Worm (Caenorhabditis elegans) whole organism, late embryonic: Measurements from ENCODE around the gene unc-119.

ENCODE experiments used
- C08G9.2 ChIP-seq: sonication (generic microtip); optimal IDR thresholded peaks from 2 replicates; lab custom pipeline; 2016; ENCODE audit warnings: mild to moderate bottlenecking, missing genetic modification characterization, moderate library complexity, missing compliant biosample characterization
- K09A11.1 ChIP-seq: sonication (generic microtip); optimal IDR thresholded peaks from 2 replicates; lab custom pipeline; 2017; ENCODE audit warnings: antibody characterized with exemption, mild to moderate bottlenecking, missing genetic modification characterization, missing compliant biosample characterization; ENCODE audit not compliant: insufficient read depth
- Y22D7AL.16 ChIP-seq: sonication (generic microtip); optimal IDR thresholded peaks from 2 replicates; lab custom pipeline; 2016; ENCODE audit warnings: missing genetic modification characterization, missing compliant biosample characterization
- ahr-1 ChIP-seq: sonication (generic microtip); optimal IDR thresholded peaks from 2 replicates; lab custom pipeline; 2016; ENCODE audit warnings: missing genetic modification characterization, missing compliant biosample characterization
- ama-1 ChIP-seq: fragments of 150-350 bp; optimal IDR thresholded peaks from 2 replicates; lab custom pipeline; 2014
- ceh-14 ChIP-seq: sonication (generic microtip); optimal IDR thresholded peaks from 2 replicates; lab custom pipeline; 2016; ENCODE audit warnings: missing genotype, missing genetic modification characterization, missing compliant biosample characterization
- ceh-18 ChIP-seq: sonication (generic microtip); optimal IDR thresholded peaks from 2 replicates; lab custom pipeline; 2016; ENCODE audit warnings: missing genetic modification characterization, missing compliant biosample characterization
- ceh-19 ChIP-seq: fragments of 200-800 bp; sonication (Bioruptor generic); optimal IDR thresholded peaks from 2 replicates; lab custom pipeline; 2018; ENCODE audit warnings: mild to moderate bottlenecking, missing genetic modification characterization, missing compliant biosample characterization
- ceh-2 ChIP-seq: sonication (generic microtip); optimal IDR thresholded peaks from 2 replicates; lab custom pipeline; 2016; ENCODE audit warnings: missing genotype, missing genetic modification characterization, missing compliant biosample characterization
- ceh-22 ChIP-seq: sonication (generic microtip); optimal IDR thresholded peaks from 2 replicates; lab custom pipeline; 2017; ENCODE audit warnings: missing biosample characterization, missing genetic modification characterization
- ceh-24 ChIP-seq: sonication (generic microtip); optimal IDR thresholded peaks from 2 replicates; lab custom pipeline; 2016; ENCODE audit warnings: mild to moderate bottlenecking, missing genetic modification characterization, missing compliant biosample characterization
- ceh-30 ChIP-seq: fragments of 150-350 bp; optimal IDR thresholded peaks from 2 replicates; lab custom pipeline; 2014; ENCODE audit warnings: missing biosample characterization, missing genetic modification characterization
- ceh-31 ChIP-seq: sonication (generic microtip); optimal IDR thresholded peaks from 2 replicates; lab custom pipeline; 2016; ENCODE audit warnings: missing genetic modification characterization, missing compliant biosample characterization
- ceh-48 ChIP-seq: sonication (generic microtip); optimal IDR thresholded peaks from 2 replicates; lab custom pipeline; 2016; ENCODE audit warnings: missing genetic modification characterization, inconsistent platforms, missing compliant biosample characterization
- ceh-6 ChIP-seq: fragments of 200-800 bp; sonication (Bioruptor generic); optimal IDR thresholded peaks from 2 replicates; lab custom pipeline; 2018; ENCODE audit warnings: mild to moderate bottlenecking, missing genetic modification characterization, missing compliant biosample characterization
- elt-2 ChIP-seq: sonication (generic microtip); optimal IDR thresholded peaks from 2 replicates; lab custom pipeline; 2016; ENCODE audit warnings: missing genetic modification reagents, missing genetic modification characterization, missing compliant biosample characterization
- elt-4 ChIP-seq: sonication (generic microtip); optimal IDR thresholded peaks from 2 replicates; lab custom pipeline; 2016; ENCODE audit warnings: missing genetic modification characterization, missing compliant biosample characterization
- ets-4 ChIP-seq: sonication (generic microtip); optimal IDR thresholded peaks from 2 replicates; lab custom pipeline; 2016; ENCODE audit warnings: missing genetic modification characterization, missing compliant biosample characterization
- fax-1 ChIP-seq: sonication (generic microtip); optimal IDR thresholded peaks from 2 replicates; lab custom pipeline; 2016; ENCODE audit warnings: missing genotype, missing genetic modification characterization, missing compliant biosample characterization
- fkh-10 ChIP-seq: fragments of 150-350 bp; optimal IDR thresholded peaks from 2 replicates; lab custom pipeline; 2014; ENCODE audit warnings: missing biosample characterization, missing genetic modification reagents, missing genetic modification characterization
- fkh-6 ChIP-seq: sonication (generic microtip); optimal IDR thresholded peaks from 2 replicates; lab custom pipeline; 2016; ENCODE audit warnings: missing genetic modification characterization, missing compliant biosample characterization
- gmeb-2 ChIP-seq: sonication (generic microtip); optimal IDR thresholded peaks from 2 replicates; lab custom pipeline; 2016; ENCODE audit warnings: missing genetic modification characterization, inconsistent platforms, missing compliant biosample characterization
- hlh-15 ChIP-seq: sonication (generic microtip); optimal IDR thresholded peaks from 2 replicates; lab custom pipeline; 2016; ENCODE audit warnings: missing genetic modification characterization, missing compliant biosample characterization
- hlh-30 ChIP-seq: sonication (generic microtip); optimal IDR thresholded peaks from 2 replicates; lab custom pipeline; 2017; ENCODE audit warnings: antibody characterized with exemption, missing genetic modification characterization, missing compliant biosample characterization; ENCODE audit not compliant: insufficient read depth
- hlh-8 ChIP-seq: sonication (generic microtip); optimal IDR thresholded peaks from 2 replicates; lab custom pipeline; 2016; ENCODE audit warnings: missing genotype, missing genetic modification characterization, missing compliant biosample characterization
- lim-6 ChIP-seq: sonication (generic microtip); optimal IDR thresholded peaks from 2 replicates; lab custom pipeline; 2016; ENCODE audit warnings: missing genetic modification characterization, missing compliant biosample characterization
- nfya-1 ChIP-seq: sonication (generic microtip); optimal IDR thresholded peaks from 2 replicates; lab custom pipeline; 2017; ENCODE audit warnings: missing genetic modification characterization, mild to moderate bottlenecking, missing compliant biosample characterization, antibody characterized with exemption, moderate library complexity
- nhr-232 ChIP-seq: sonication (generic microtip); optimal IDR thresholded peaks from 2 replicates; lab custom pipeline; 2016; ENCODE audit warnings: missing genetic modification characterization, missing compliant biosample characterization
- odd-2 ChIP-seq: sonication (generic microtip); optimal IDR thresholded peaks from 2 replicates; lab custom pipeline; 2017; ENCODE audit warnings: antibody characterized with exemption, mild to moderate bottlenecking, missing genetic modification characterization, missing compliant biosample characterization
- pag-3 ChIP-seq: sonication (generic microtip); optimal IDR thresholded peaks from 2 replicates; lab custom pipeline; 2016; ENCODE audit warnings: missing compliant biosample characterization, missing genetic modification characterization, borderline replicate concordance
- pax-1 ChIP-seq: fragments of 150-350 bp; optimal IDR thresholded peaks from 2 replicates; lab custom pipeline; 2014; ENCODE audit warnings: missing biosample characterization, missing genetic modification characterization
- pha-2 ChIP-seq: sonication (generic microtip); optimal IDR thresholded peaks from 2 replicates; lab custom pipeline; 2017; ENCODE audit warnings: mild to moderate bottlenecking, missing genetic modification characterization, missing compliant biosample characterization
- pqm-1 ChIP-seq: sonication (generic microtip); optimal IDR thresholded peaks from 2 replicates; lab custom pipeline; 2016; ENCODE audit warnings: missing genetic modification characterization, missing compliant biosample characterization
- rnt-1 ChIP-seq: sonication (generic microtip); optimal IDR thresholded peaks from 2 replicates; lab custom pipeline; 2016; ENCODE audit warnings: missing genetic modification characterization, missing compliant biosample characterization
- sdc-2 ChIP-seq: sonication (generic microtip); optimal IDR thresholded peaks from 2 replicates; lab custom pipeline; 2016; ENCODE audit warnings: missing genotype, missing genetic modification characterization, missing compliant biosample characterization
- syd-9 ChIP-seq: sonication (generic microtip); optimal IDR thresholded peaks from 2 replicates; lab custom pipeline; 2016; ENCODE audit warnings: mild to moderate bottlenecking, missing genetic modification characterization, moderate library complexity, missing compliant biosample characterization
- tbx-2 ChIP-seq: sonication (generic microtip); optimal IDR thresholded peaks from 2 replicates; lab custom pipeline; 2016; ENCODE audit warnings: missing genetic modification characterization, missing compliant biosample characterization
- tbx-7 ChIP-seq: sonication (generic microtip); optimal IDR thresholded peaks from 2 replicates; lab custom pipeline; 2016; ENCODE audit warnings: missing genotype, missing genetic modification characterization, missing compliant biosample characterization
- unc-42 ChIP-seq: sonication (generic microtip); optimal IDR thresholded peaks from 2 replicates; lab custom pipeline; 2016; ENCODE audit warnings: missing genotype, missing genetic modification characterization, missing compliant biosample characterization
- unc-55 ChIP-seq: sonication (generic microtip); optimal IDR thresholded peaks from 2 replicates; lab custom pipeline; 2017; ENCODE audit warnings: missing biosample characterization, missing genetic modification reagents, missing genetic modification characterization
- zip-5 ChIP-seq: sonication (generic microtip); optimal IDR thresholded peaks from 2 replicates; lab custom pipeline; 2016; ENCODE audit warnings: missing genetic modification characterization, missing compliant biosample characterization
- ztf-16 ChIP-seq: sonication (generic microtip); optimal IDR thresholded peaks from 2 replicates; lab custom pipeline; 2017; ENCODE audit warnings: missing genetic modification characterization, missing compliant biosample characterization

The unc-119 gene

DNA sequence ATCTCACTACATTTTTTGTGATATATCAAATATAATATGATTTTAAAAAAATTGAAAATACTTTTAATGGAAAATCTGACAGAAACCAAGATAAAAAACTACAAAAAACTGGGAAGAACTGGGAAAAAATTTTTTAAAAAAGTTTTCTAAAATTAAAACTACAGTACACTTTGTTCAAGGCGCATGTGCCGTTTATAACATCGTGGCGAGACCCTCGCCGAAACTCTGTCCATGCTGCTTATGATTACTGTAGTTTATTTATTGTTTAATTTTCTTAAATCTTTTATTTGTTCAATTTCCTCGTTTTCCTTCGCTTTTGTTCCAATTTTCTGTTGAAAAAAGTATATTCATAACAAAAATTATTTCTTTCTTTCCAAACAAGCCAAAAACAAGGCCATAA is 21.0 kb upstream of the unc-119 start, which contains the start of gene athp-1:
athp-1 (plus strand) TSS at position 305 of the 400 bp plus-strand sequence.
- TF ChIP-seq ahr-1 (no peak), odd-2 (tag; lab: Kevin White, UChicago) (no peak), fax-1 (tag; lab: Kevin White, UChicago) (no peak), ceh-18 (tag; lab: Kevin White, UChicago) (no peak), gmeb-2 (tag; lab: Kevin White, UChicago) (no peak), pax-1 (tag; lab: Kevin White, UChicago) (no peak), pqm-1 (tag; lab: Kevin White, UChicago) (no peak), ceh-19 (GFP tag; lab: Kevin White, UChicago) (no peak), ceh-22 (tag; lab: Kevin White, UChicago) (no peak), elt-2 (no peak), K09A11.1 (tag; lab: Kevin White, UChicago) (no peak), hlh-8 (tag; lab: Kevin White, UChicago) (no peak)

DNA sequence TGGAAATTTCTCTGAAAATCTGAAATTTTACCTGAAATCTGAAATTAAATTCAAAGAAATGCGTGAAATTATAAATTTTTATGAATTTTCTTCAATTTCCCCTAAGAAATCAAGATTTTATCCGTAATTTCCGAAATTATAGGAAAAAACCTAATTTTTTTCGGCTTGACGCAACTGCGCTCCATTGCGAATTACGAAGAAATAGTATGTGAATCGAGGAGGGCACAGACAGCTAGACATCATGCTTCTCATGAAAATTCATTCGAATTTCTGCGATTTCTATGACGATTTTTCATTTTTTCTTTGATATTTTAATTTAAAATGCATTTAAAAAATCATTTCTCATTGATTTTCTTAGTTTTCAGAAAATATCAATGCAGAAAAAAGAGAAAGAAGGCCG is 20.4 kb upstream of the unc-119 start:
- no peak for TF ChIP-seq ama-1 (lab: Kevin White, UChicago)
- no peak for TF ChIP-seq K09A11.1 (tag; lab: Kevin White, UChicago)
- peak; percentile 87 for TF ChIP-seq unc-42 (tag; lab: Kevin White, UChicago)
- peak; percentile 9 for TF ChIP-seq ceh-48 (tag; lab: Kevin White, UChicago)
- no peak for TF ChIP-seq tbx-2 (tag; lab: Kevin White, UChicago)
- TF ChIP-seq C08G9.2 (tag; lab: Kevin White, UChicago), result no peak
- TF ChIP-seq fkh-6 (tag; lab: Kevin White, UChicago), result no peak
- TF ChIP-seq nfya-1 (tag; lab: Kevin White, UChicago), result peak; percentile 59
- TF ChIP-seq ets-4 (tag; lab: Kevin White, UChicago), result no peak
- TF ChIP-seq ceh-30 (tag; lab: Kevin White, UChicago), result no peak
- peak; percentile 8 for TF ChIP-seq ceh-18 (tag; lab: Kevin White, UChicago)
- no peak for TF ChIP-seq pag-3 (tag; lab: Kevin White, UChicago)
- peak; percentile 39 for TF ChIP-seq ceh-31 (tag; lab: Kevin White, UChicago)
- TF ChIP-seq zip-5, result no peak
- TF ChIP-seq ceh-14, result no peak
- TF ChIP-seq hlh-30, result no peak
- no peak for TF ChIP-seq Y22D7AL.16 (tag; lab: Kevin White, UChicago)
- TF ChIP-seq nhr-232 (tag; lab: Kevin White, UChicago), result no peak
- TF ChIP-seq ceh-24, result no peak
- peak; percentile 24 for TF ChIP-seq unc-55
- TF ChIP-seq lim-6, result no peak
- TF ChIP-seq ceh-22 (tag; lab: Kevin White, UChicago), result no peak
- no peak for TF ChIP-seq pqm-1 (tag; lab: Kevin White, UChicago)

DNA sequence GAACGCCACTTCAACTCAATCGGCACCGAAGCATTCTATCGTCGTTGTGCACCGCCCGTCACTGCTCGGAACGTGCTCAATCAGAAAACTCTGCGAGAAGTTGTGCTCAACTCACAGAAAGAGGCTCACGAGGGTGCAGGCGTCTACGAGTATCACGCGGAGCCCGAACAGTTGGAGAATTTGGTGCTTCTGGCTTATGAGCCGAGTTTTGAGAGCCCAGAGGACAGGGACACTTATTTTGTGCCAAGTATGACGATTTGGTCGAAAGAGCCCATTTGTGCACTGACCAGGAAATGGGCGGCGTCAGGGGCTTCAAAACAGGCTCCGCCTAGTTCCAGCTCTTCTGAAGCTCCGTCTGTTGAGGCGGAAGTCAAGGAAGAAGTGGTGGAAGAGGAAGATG is 13.6 kb upstream of the unc-119 start:
- TF ChIP-seq elt-4 (tag; lab: Kevin White, UChicago) (peak; percentile 16), ama-1 (lab: Kevin White, UChicago) (no peak), pha-2 (no peak)

DNA sequence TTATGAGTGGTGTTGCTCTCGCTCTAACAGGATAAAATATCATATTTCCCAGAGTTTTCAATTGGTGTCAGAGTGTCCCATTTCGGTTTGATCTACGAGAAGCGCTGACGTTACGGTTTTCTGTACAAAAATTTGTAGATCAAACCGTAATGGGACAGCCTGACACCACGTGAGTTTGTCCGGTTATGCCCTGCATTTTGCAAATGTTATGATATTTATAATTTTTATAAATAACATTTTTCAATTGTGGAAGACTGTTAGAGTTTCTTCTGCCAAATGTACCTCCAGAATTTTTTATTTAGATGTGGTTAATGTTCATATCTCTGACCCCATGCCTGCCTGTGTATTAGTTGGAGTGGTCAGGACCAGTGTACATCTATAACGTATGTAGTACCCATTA is 8.2 kb upstream of the unc-119 start, which contains the start of gene fbxb-87:
fbxb-87 (plus strand) TSS at position 301 of the 400 bp plus-strand sequence.
- TF ChIP-seq pha-2, result no peak
- no peak for TF ChIP-seq sdc-2 (tag; lab: Kevin White, UChicago)
- no peak for TF ChIP-seq ceh-18 (tag; lab: Kevin White, UChicago)
- TF ChIP-seq pag-3 (tag; lab: Kevin White, UChicago), result no peak
- no peak for TF ChIP-seq ztf-16 (tag; lab: Kevin White, UChicago)
- no peak for TF ChIP-seq nhr-232 (tag; lab: Kevin White, UChicago)
- no peak for TF ChIP-seq rnt-1 (tag; lab: Kevin White, UChicago)
- no peak for TF ChIP-seq hlh-15 (tag; lab: Kevin White, UChicago)
- no peak for TF ChIP-seq syd-9
- TF ChIP-seq odd-2 (tag; lab: Kevin White, UChicago), result no peak
- no peak for TF ChIP-seq ceh-2 (tag; lab: Kevin White, UChicago)
- no peak for TF ChIP-seq ceh-6 (GFP tag; lab: Kevin White, UChicago)
- no peak for TF ChIP-seq fkh-10
- TF ChIP-seq tbx-7 (tag; lab: Kevin White, UChicago), result no peak
